Fruit fly (Drosophila melanogaster) whole organism, wandering third instar larva: ENCODE measurements around the gene CG6441.

Experiments used
- Abd-B ChIP-seq: fragments of >200 bp; optimal IDR thresholded peaks from 2 replicates; lab custom pipeline; 2017; ENCODE audit warnings: missing biosample characterization, missing genetic modification characterization
- CG32264 ChIP-seq: fragments of 200-800 bp; sonication (Bioruptor generic); optimal IDR thresholded peaks from 2 replicates; lab custom pipeline; 2016; ENCODE audit warnings: missing biosample characterization, missing genetic modification characterization
- CG9705 ChIP-seq: fragments of 200-800 bp; sonication (Bioruptor generic); optimal IDR thresholded peaks from 2 replicates; lab custom pipeline; 2018; ENCODE audit warnings: missing biosample characterization, mild to moderate bottlenecking, missing genetic modification characterization
- Dfd ChIP-seq: fragments of >200 bp; optimal IDR thresholded peaks from 2 replicates; lab custom pipeline; 2017; ENCODE audit warnings: missing biosample characterization, missing genetic modification characterization
- Dif ChIP-seq: fragments of 200-275, 200-300 bp; sonication (Bioruptor generic); optimal IDR thresholded peaks from 2 replicates; lab custom pipeline; 2018; ENCODE audit warnings: missing biosample characterization, missing genetic modification characterization; ENCODE audit not compliant: partially characterized antibody
- GATAd ChIP-seq: sonication (Bioruptor generic); optimal IDR thresholded peaks from 2 replicates; lab custom pipeline; 2016; ENCODE audit warnings: missing biosample characterization, missing genetic modification characterization
- Hnf4 ChIP-seq: fragments of 200-800 bp; sonication (Bioruptor generic); optimal IDR thresholded peaks from 2 replicates; lab custom pipeline; 2016; ENCODE audit warnings: missing biosample characterization, mild to moderate bottlenecking, missing genetic modification characterization
- Hr78 ChIP-seq: fragments of >200 bp; optimal IDR thresholded peaks from 2 replicates; lab custom pipeline; 2017; ENCODE audit warnings: missing biosample characterization, missing genetic modification characterization
- Hr83 ChIP-seq: fragments of 200-300 bp; sonication (Bioruptor generic); optimal IDR thresholded peaks from 2 replicates; lab custom pipeline; 2016; ENCODE audit warnings: missing biosample characterization, mild to moderate bottlenecking, missing genetic modification characterization, moderate library complexity; ENCODE audit not compliant: poor library complexity, severe bottlenecking
- Jra ChIP-seq: sonication (Bioruptor generic); optimal IDR thresholded peaks from 2 replicates; lab custom pipeline; 2016; ENCODE audit warnings: missing biosample characterization, missing genetic modification characterization
- Mio ChIP-seq: sonication (Bioruptor generic); optimal IDR thresholded peaks from 2 replicates; lab custom pipeline; 2016; ENCODE audit warnings: missing biosample characterization, missing genetic modification characterization
- Myc ChIP-seq: fragments of >200 bp; optimal IDR thresholded peaks from 2 replicates; lab custom pipeline; 2017
- N ChIP-seq: fragments of >200 bp; optimal IDR thresholded peaks from 2 replicates; lab custom pipeline; 2018; ENCODE audit warnings: missing biosample characterization, missing external identifiers, missing genetic modification characterization
- Rel ChIP-seq, 2 experiments: fragments of 200-800 bp; sonication (Bioruptor generic) in 1 of 2; optimal IDR thresholded peaks; 2 replicates in 1 of 2; 3 replicates in 1 of 2; lab custom pipeline; 2016 to 2019; ENCODE audit warnings: mild to moderate bottlenecking in 2 of 2, missing biosample characterization in 2 of 2, missing genetic modification characterization in 2 of 2, moderate library complexity in 1 of 2
- Sp1 ChIP-seq: fragments of 200-800 bp; sonication (Bioruptor generic); optimal IDR thresholded peaks from 3 replicates; lab custom pipeline; 2019; ENCODE audit warnings: missing biosample characterization, mild to moderate bottlenecking, missing genetic modification characterization, moderate library complexity
- Vsx2 ChIP-seq: fragments of 200-300, 225-300 bp; sonication (Bioruptor generic); optimal IDR thresholded peaks from 2 replicates; lab custom pipeline; 2018; ENCODE audit warnings: missing biosample characterization, missing genetic modification characterization; ENCODE audit not compliant: partially characterized antibody
- br ChIP-seq: fragments of 200-800 bp; sonication (Bioruptor generic); optimal IDR thresholded peaks from 2 replicates; lab custom pipeline; 2016; ENCODE audit warnings: missing biosample characterization, missing genetic modification characterization
- dl ChIP-seq, 2 experiments: fragments of 175-275, 200-275 bp in 1 of 2; fragments of 200-275 bp in 1 of 2; sonication (Bioruptor generic); optimal IDR thresholded peaks; lab custom pipeline; 2018; ENCODE audit warnings: mild to moderate bottlenecking in 2 of 2, missing biosample characterization in 2 of 2, missing genetic modification characterization in 2 of 2, moderate library complexity in 2 of 2; ENCODE audit not compliant: partially characterized antibody in 2 of 2, insufficient read depth in 1 of 2
- dsf ChIP-seq: sonication (Bioruptor generic); optimal IDR thresholded peaks from 2 replicates; lab custom pipeline; 2016; ENCODE audit warnings: missing biosample characterization, missing genetic modification characterization, borderline replicate concordance
- ey ChIP-seq: fragments of 200-800 bp; sonication (Bioruptor generic); optimal IDR thresholded peaks from 2 replicates; lab custom pipeline; 2016; ENCODE audit warnings: missing biosample characterization, missing genetic modification characterization
- foxo ChIP-seq, 2 experiments: fragments of 200-800 bp; sonication (Bioruptor generic); optimal IDR thresholded peaks; 2 replicates in 1 of 2; 3 replicates in 1 of 2; lab custom pipeline; 2016 to 2017; ENCODE audit warnings: missing biosample characterization in 2 of 2, missing genetic modification characterization in 2 of 2
- fru ChIP-seq: fragments of 200-800 bp; sonication (Bioruptor generic); optimal IDR thresholded peaks from 3 replicates; lab custom pipeline; 2016; ENCODE audit warnings: missing biosample characterization, mild to moderate bottlenecking, missing genetic modification characterization
- h ChIP-seq: fragments of 200-800 bp; sonication (Bioruptor generic); optimal IDR thresholded peaks from 3 replicates; lab custom pipeline; 2016; ENCODE audit warnings: missing biosample characterization, mild to moderate bottlenecking, missing genetic modification characterization
- jim ChIP-seq: fragments of 175-275, 200-325 bp; sonication (Bioruptor generic); optimal IDR thresholded peaks from 2 replicates; lab custom pipeline; 2016; ENCODE audit warnings: missing biosample characterization, mild to moderate bottlenecking, missing genetic modification characterization
- lola ChIP-seq: fragments of >200 bp; optimal IDR thresholded peaks from 2 replicates; lab custom pipeline; 2017; ENCODE audit warnings: missing biosample characterization, missing genetic modification characterization
- pan ChIP-seq: fragments of >200 bp; optimal IDR thresholded peaks from 2 replicates; lab custom pipeline; 2017
- psq ChIP-seq: fragments of 200-800 bp; sonication (Bioruptor generic); optimal IDR thresholded peaks from 3 replicates; lab custom pipeline; 2017; ENCODE audit warnings: missing biosample characterization, mild to moderate bottlenecking, missing genetic modification characterization, moderate library complexity
- rgr ChIP-seq: fragments of 200-800 bp; sonication (Bioruptor generic); optimal IDR thresholded peaks from 3 replicates; lab custom pipeline; 2016; ENCODE audit warnings: missing biosample characterization, mild to moderate bottlenecking, missing genetic modification characterization
- sage ChIP-seq: fragments of 200-800 bp; sonication (Bioruptor generic); optimal IDR thresholded peaks from 2 replicates; lab custom pipeline; 2016; ENCODE audit warnings: missing biosample characterization, mild to moderate bottlenecking, missing genetic modification characterization
- sv ChIP-seq: fragments of 200-800 bp; sonication (Bioruptor generic); optimal IDR thresholded peaks from 3 replicates; lab custom pipeline; 2016; ENCODE audit warnings: missing biosample characterization, missing genetic modification characterization
- tai ChIP-seq: sonication (Bioruptor generic); optimal IDR thresholded peaks from 2 replicates; lab custom pipeline; 2016; ENCODE audit warnings: missing biosample characterization, missing genetic modification characterization
- woc ChIP-seq: sonication (Bioruptor generic); optimal IDR thresholded peaks from 2 replicates; lab custom pipeline; 2016; ENCODE audit warnings: missing biosample characterization, mild to moderate bottlenecking, missing genetic modification characterization

The CG6441 gene

dm6 chr2L:7493444-7493843 is 18.9 kb downstream of the CG6441 start:
- peak; percentile 25 for TF ChIP-seq Hnf4 (GFP tag; lab: Kevin White, UChicago)
- TF ChIP-seq woc = no peak
- TF ChIP-seq Jra = no peak
- no peak for TF ChIP-seq Sp1
- TF ChIP-seq CG9705 (GFP tag; lab: Kevin White, UChicago) = no peak
- TF ChIP-seq sv (GFP tag; lab: Kevin White, UChicago) = no peak
- no peak for TF ChIP-seq Rel (GFP tag; optimal IDR thresholded peaks at IDR 0.05; lab: Kevin White, UChicago)
- TF ChIP-seq Rel (tag; optimal IDR thresholded peaks at IDR 0.05; lab: Kevin White, UChicago) = no peak
- TF ChIP-seq h (GFP tag; lab: Kevin White, UChicago) = peak; percentile 1
- TF ChIP-seq CG32264 = no peak
- TF ChIP-seq Hr83 (GFP tag; lab: Kevin White, UChicago) = peak; percentile 46
- TF ChIP-seq tai = peak; percentile 2
- TF ChIP-seq jim = peak; percentile 3
- no peak for TF ChIP-seq N (GFP tag; lab: Kevin White, UChicago)
- TF ChIP-seq psq (GFP tag; lab: Kevin White, UChicago) = no peak
- no peak for TF ChIP-seq Vsx2
- no peak for TF ChIP-seq Mio
- no peak for TF ChIP-seq dl (GFP tag; optimal IDR thresholded peaks at IDR 0.05; lab: Kevin White, UChicago; ENCODE audit: insufficient read depth in 1 of 2, partially characterized antibody in 2 of 2)
- TF ChIP-seq pan (lab: Kevin White, UChicago) = no peak
- TF ChIP-seq Hr78 (GFP tag; lab: Kevin White, UChicago) = no peak
- no peak for TF ChIP-seq Dif (GFP tag; lab: Kevin White, UChicago)
- TF ChIP-seq dsf (GFP tag; lab: Kevin White, UChicago) = no peak
- no peak for TF ChIP-seq sage
- TF ChIP-seq br (GFP tag; lab: Kevin White, UChicago) = no peak
- TF ChIP-seq lola (GFP tag; lab: Kevin White, UChicago) = no peak
- TF ChIP-seq ey (GFP tag; lab: Kevin White, UChicago) = no peak
- no peak for TF ChIP-seq GATAd
- no peak for TF ChIP-seq Myc (lab: Kevin White, UChicago)
- TF ChIP-seq rgr = peak; percentile 3

dm6 chr2L:7494341-7495293 is 20.1 kb downstream of the CG6441 start:
- peak; percentile 10 for TF ChIP-seq fru (GFP tag; lab: Kevin White, UChicago)
- no peak for TF ChIP-seq N (GFP tag; lab: Kevin White, UChicago)
- TF ChIP-seq h (GFP tag; lab: Kevin White, UChicago) = peak; percentile 3
- TF ChIP-seq Vsx2 = no peak
- no peak for TF ChIP-seq Dif (GFP tag; lab: Kevin White, UChicago)
- TF ChIP-seq sv (GFP tag; lab: Kevin White, UChicago) = peak; percentile 25
- TF ChIP-seq Hr83 (GFP tag; lab: Kevin White, UChicago) = no peak
- TF ChIP-seq Hr78 (GFP tag; lab: Kevin White, UChicago) = no peak
- no peak for TF ChIP-seq dl (GFP tag; optimal IDR thresholded peaks at IDR 0.05; lab: Kevin White, UChicago; ENCODE audit: insufficient read depth in 1 of 2, partially characterized antibody in 2 of 2)
- TF ChIP-seq foxo (GFP tag; optimal IDR thresholded peaks at IDR 0.05; lab: Kevin White, UChicago) = peak in 1 of 2 experiments; percentile 6
- peak; percentile 42 for TF ChIP-seq tai

- TF ChIP-seq Abd-B (GFP tag; lab: Kevin White, UChicago) (no peak), Vsx2 (no peak), dl (GFP tag; optimal IDR thresholded peaks at IDR 0.05; lab: Kevin White, UChicago; ENCODE audit: insufficient read depth in 1 of 2, partially characterized antibody in 2 of 2) (peak in 1 of 2 experiments; percentile 43), Dfd (GFP tag; lab: Kevin White, UChicago) (no peak), Dif (GFP tag; lab: Kevin White, UChicago) (peak; percentile 31), pan (lab: Kevin White, UChicago) (no peak)
- TF ChIP-seq, all 38 proteins: peak for 2
Measured at dm6 chr2L:7495294-7495986, 20.9 kb downstream of the CG6441 start.
